Worm (Caenorhabditis elegans) whole organism, late embryonic: ENCODE data around the gene F39G3.3.

Experiments used
- C38D4.7 ChIP-seq: fragments of 200-800 bp; sonication (Bioruptor generic); optimal IDR thresholded peaks from 2 replicates; lab custom pipeline; 2018; ENCODE audit warnings: mild to moderate bottlenecking, missing genetic modification characterization, moderate library complexity, missing compliant biosample characterization
- K02D7.2 ChIP-seq: sonication (generic microtip); optimal IDR thresholded peaks from 2 replicates; lab custom pipeline; 2017; ENCODE audit warnings: mild to moderate bottlenecking, missing genetic modification characterization, missing compliant biosample characterization
- T23F11.4 ChIP-seq: fragments of 200-800 bp; sonication (Bioruptor generic); optimal IDR thresholded peaks from 2 replicates; lab custom pipeline; 2018; ENCODE audit warnings: mild to moderate bottlenecking, missing genetic modification characterization, missing compliant biosample characterization
- ama-1 ChIP-seq: fragments of 150-350 bp; optimal IDR thresholded peaks from 2 replicates; lab custom pipeline; 2014
- ceh-18 ChIP-seq: sonication (generic microtip); optimal IDR thresholded peaks from 2 replicates; lab custom pipeline; 2016; ENCODE audit warnings: missing genetic modification characterization, missing compliant biosample characterization
- ceh-19 ChIP-seq: fragments of 200-800 bp; sonication (Bioruptor generic); optimal IDR thresholded peaks from 2 replicates; lab custom pipeline; 2018; ENCODE audit warnings: mild to moderate bottlenecking, missing genetic modification characterization, missing compliant biosample characterization
- ceh-2 ChIP-seq: sonication (generic microtip); optimal IDR thresholded peaks from 2 replicates; lab custom pipeline; 2016; ENCODE audit warnings: missing genotype, missing genetic modification characterization, missing compliant biosample characterization
- ceh-34 ChIP-seq: sonication (generic microtip); optimal IDR thresholded peaks from 2 replicates; lab custom pipeline; 2016; ENCODE audit warnings: mild to moderate bottlenecking, missing genetic modification characterization, missing compliant biosample characterization
- ceh-45 ChIP-seq: fragments of 200-800 bp; sonication (Bioruptor generic); IDR thresholded peaks from 2 replicates; pipeline ENCODE4 v1.3.6; 2022; ENCODE audit warnings: missing genetic modification reagents, missing genetic modification characterization, missing compliant biosample characterization
- ets-4 ChIP-seq: sonication (generic microtip); optimal IDR thresholded peaks from 2 replicates; lab custom pipeline; 2016; ENCODE audit warnings: missing genetic modification characterization, missing compliant biosample characterization
- hlh-13 ChIP-seq: fragments of 200-800 bp; sonication (Bioruptor generic); optimal IDR thresholded peaks from 2 replicates; lab custom pipeline; 2018; ENCODE audit warnings: mild to moderate bottlenecking, missing genetic modification characterization, missing compliant biosample characterization
- hlh-15 ChIP-seq: sonication (generic microtip); optimal IDR thresholded peaks from 2 replicates; lab custom pipeline; 2016; ENCODE audit warnings: missing genetic modification characterization, missing compliant biosample characterization
- hlh-30 ChIP-seq: sonication (generic microtip); optimal IDR thresholded peaks from 2 replicates; lab custom pipeline; 2017; ENCODE audit warnings: antibody characterized with exemption, missing genetic modification characterization, missing compliant biosample characterization; ENCODE audit not compliant: insufficient read depth
- hlh-6 ChIP-seq: sonication (generic microtip); optimal IDR thresholded peaks from 2 replicates; lab custom pipeline; 2016; ENCODE audit warnings: missing genotype, missing genetic modification characterization, missing compliant biosample characterization
- hlh-8 ChIP-seq: sonication (generic microtip); optimal IDR thresholded peaks from 2 replicates; lab custom pipeline; 2016; ENCODE audit warnings: missing genotype, missing genetic modification characterization, missing compliant biosample characterization
- pat-9 ChIP-seq: fragments of 200-800 bp; sonication (Bioruptor generic); optimal IDR thresholded peaks from 2 replicates; lab custom pipeline; 2018; ENCODE audit warnings: mild to moderate bottlenecking, missing genetic modification characterization, moderate library complexity, missing compliant biosample characterization
- rnt-1 ChIP-seq: sonication (generic microtip); optimal IDR thresholded peaks from 2 replicates; lab custom pipeline; 2016; ENCODE audit warnings: missing genetic modification characterization, missing compliant biosample characterization
- tbx-7 ChIP-seq: sonication (generic microtip); optimal IDR thresholded peaks from 2 replicates; lab custom pipeline; 2016; ENCODE audit warnings: missing genotype, missing genetic modification characterization, missing compliant biosample characterization
- unc-42 ChIP-seq: sonication (generic microtip); optimal IDR thresholded peaks from 2 replicates; lab custom pipeline; 2016; ENCODE audit warnings: missing genotype, missing genetic modification characterization, missing compliant biosample characterization
- unc-55 ChIP-seq: sonication (generic microtip); optimal IDR thresholded peaks from 2 replicates; lab custom pipeline; 2017; ENCODE audit warnings: missing biosample characterization, missing genetic modification reagents, missing genetic modification characterization

The F39G3.3 gene

ce11 chrV:4777388-4777986, 45.8 kb downstream of the F39G3.3 start, which contains the start of gene C18G1.1:
Gene C18G1.1 (plus strand): TSS chrV:4777960.
- TF ChIP-seq ceh-18 (tag; lab: Kevin White, UChicago) (peak; percentile 66), unc-55 (GFP tag; lab: Kevin White, UChicago) (peak; percentile 92), pat-9 (no peak), rnt-1 (tag; lab: Kevin White, UChicago) (peak; percentile 44)
- TF ChIP-seq, all 69 proteins: peak for 3

ce11 chrV:4783313-4783712, 51.6 kb downstream of the F39G3.3 start, which contains the start of gene Y60C6A.1:
Gene Y60C6A.1 (plus strand): TSS chrV:4783613.
- TF ChIP-seq ets-4 (tag; lab: Kevin White, UChicago) (no peak), hlh-8 (no peak), ceh-45 (GFP tag; lab: Robert Waterston, UW) (no peak), ceh-19 (GFP tag; lab: Kevin White, UChicago) (no peak), ama-1 (lab: Kevin White, UChicago) (no peak), hlh-15 (tag; lab: Kevin White, UChicago) (no peak), T23F11.4 (GFP tag; lab: Kevin White, UChicago) (no peak), K02D7.2 (tag; lab: Kevin White, UChicago) (no peak), tbx-7 (tag; lab: Kevin White, UChicago) (no peak), hlh-30 (tag; lab: Kevin White, UChicago) (no peak), hlh-13 (GFP tag; lab: Kevin White, UChicago) (no peak), hlh-6 (tag; lab: Kevin White, UChicago) (no peak), unc-55 (GFP tag; lab: Kevin White, UChicago) (no peak), C38D4.7 (GFP tag; lab: Kevin White, UChicago) (no peak), ceh-2 (tag; lab: Kevin White, UChicago) (no peak), ceh-34 (tag; lab: Kevin White, UChicago) (no peak), unc-42 (tag; lab: Kevin White, UChicago) (no peak)
